In genomic region chr3R:19905932-19906439, dm6 we compare ENCODE assay signal across 5 fruit fly cellular contexts.
TF ChIP-seq lines count a peak whose summit lies in the region.

No protein-coding gene starts in this region.

- TF ChIP-seq CTCF in whole organism, embryonic (GFP tag; optimal IDR thresholded peaks at IDR 0.05; lab: Kevin White, UChicago): peak; percentile 25

TF ChIP-seq in whole organism, adult, 20 proteins besides CTCF, POLR2A, EP300 and RAD21 (continues in another document):
- TF ChIP-seq pad (GFP tag; optimal IDR thresholded peaks at IDR 0.05; lab: Kevin White, UChicago) (peak; percentile 53), cnc (optimal IDR thresholded peaks at IDR 0.05; lab: Kevin White, UChicago) (no peak), kay (GFP tag; lab: Kevin White, UChicago; ENCODE audit: borderline replicate concordance) (no peak), toe (GFP tag; optimal IDR thresholded peaks at IDR 0.05; lab: Kevin White, UChicago) (peak; percentile 24), Hr96 (GFP tag; optimal IDR thresholded peaks at IDR 0.05; lab: Kevin White, UChicago) (peak; percentile 73), Mnt (GFP tag; optimal IDR thresholded peaks at IDR 0.05; lab: Kevin White, UChicago) (peak; percentile 78), Clk (GFP tag; optimal IDR thresholded peaks at IDR 0.05; lab: Kevin White, UChicago) (peak; percentile 66), CG7101 (tag; optimal IDR thresholded peaks at IDR 0.05; lab: Kevin White, UChicago) (peak; percentile 88), CG7045 (GFP tag; optimal IDR thresholded peaks at IDR 0.05; lab: Kevin White, UChicago) (peak; percentile 70), ovo (GFP tag; optimal IDR thresholded peaks at IDR 0.05; lab: Kevin White, UChicago) (peak; percentile 51), CG1620 (GFP tag; optimal IDR thresholded peaks at IDR 0.05; lab: Kevin White, UChicago) (peak; percentile 67), CG5204 (GFP tag; optimal IDR thresholded peaks at IDR 0.05; lab: Kevin White, UChicago) (peak; percentile 85), CG11617 (GFP tag; optimal IDR thresholded peaks at IDR 0.05; lab: Kevin White, UChicago) (peak; percentile 85), CG33017 (tag; optimal IDR thresholded peaks at IDR 0.05; lab: Kevin White, UChicago) (peak; percentile 91), cic (GFP tag; optimal IDR thresholded peaks at IDR 0.05; lab: Kevin White, UChicago) (peak; percentile 73), Crg-1 (GFP tag; optimal IDR thresholded peaks at IDR 0.05; lab: Kevin White, UChicago) (peak; percentile 59), CG14711 (tag; optimal IDR thresholded peaks at IDR 0.05; lab: Kevin White, UChicago) (peak; percentile 75), tj (GFP tag; optimal IDR thresholded peaks at IDR 0.05; lab: Kevin White, UChicago) (peak; percentile 62)

TF ChIP-seq in whole organism, embryonic, 481 proteins besides CTCF, POLR2A, EP300 and RAD21 (continues in another document):
- TF ChIP-seq Vsx1 (GFP tag; optimal IDR thresholded peaks at IDR 0.05; lab: Kevin White, UChicago) (peak; percentile 23), CG32532 (GFP tag; IDR thresholded peaks at IDR 0.05; lab: Robert Waterston, UW) (peak; percentile 91), Max (GFP tag; optimal IDR thresholded peaks at IDR 0.05; lab: Kevin White, UChicago) (peak; percentile 47), TFAM (GFP tag; optimal IDR thresholded peaks at IDR 0.05; lab: Kevin White, UChicago) (no peak), nerfin-1 (tag; optimal IDR thresholded peaks at IDR 0.05; lab: Kevin White, UChicago) (peak; percentile 48), her (GFP tag; optimal IDR thresholded peaks at IDR 0.05; lab: Kevin White, UChicago) (peak; percentile 68), Deaf1 (tag; optimal IDR thresholded peaks at IDR 0.05; lab: Kevin White, UChicago) (peak; percentile 52), unpg (GFP tag; optimal IDR thresholded peaks at IDR 0.05; lab: Kevin White, UChicago) (peak; percentile 79), CG4282 (GFP tag; optimal IDR thresholded peaks at IDR 0.05; lab: Kevin White, UChicago) (peak; percentile 69), h (optimal IDR thresholded peaks at IDR 0.05; lab: Kevin White, UChicago) (no peak), chinmo (GFP tag; IDR thresholded peaks at IDR 0.05; lab: Robert Waterston, UW; ENCODE audit: partially characterized antibody) (peak; percentile 84; the same call in 2 of the 4 replicates), CG11085 (GFP tag; IDR thresholded peaks at IDR 0.05; lab: Robert Waterston, UW) (no peak), CG9817 (tag; optimal IDR thresholded peaks at IDR 0.05; lab: Kevin White, UChicago) (peak; percentile 66), Nf-YC (tag; optimal IDR thresholded peaks at IDR 0.05; lab: Kevin White, UChicago) (peak; percentile 64), CG6683 (GFP tag; optimal IDR thresholded peaks at IDR 0.05; lab: Kevin White, UChicago) (peak; percentile 37), CG2120 (GFP tag; optimal IDR thresholded peaks at IDR 0.05; lab: Kevin White, UChicago) (peak; percentile 94), usp (GFP tag; optimal IDR thresholded peaks at IDR 0.05; lab: Kevin White, UChicago) (no peak), nmo (GFP tag; optimal IDR thresholded peaks at IDR 0.05; lab: Kevin White, UChicago) (peak; percentile 49)

TF ChIP-seq in whole organism, prepupa, 60 proteins besides CTCF, POLR2A, EP300 and RAD21 (continues in another document):
- TF ChIP-seq CG34406 (GFP tag; optimal IDR thresholded peaks at IDR 0.05; lab: Kevin White, UChicago) (peak; percentile 86), CG11902 (GFP tag; optimal IDR thresholded peaks at IDR 0.05; lab: Kevin White, UChicago) (peak; percentile 87), CG8119 (GFP tag; IDR thresholded peaks at IDR 0.05; lab: Robert Waterston, UW) (peak; percentile 86), svp (GFP tag; lab: Kevin White, UChicago) (peak; percentile 98), CG8632 (GFP tag; optimal IDR thresholded peaks at IDR 0.05; lab: Kevin White, UChicago) (peak; percentile 83), fd59A (GFP tag; optimal IDR thresholded peaks at IDR 0.05; lab: Kevin White, UChicago) (peak; percentile 85), spab (GFP tag; optimal IDR thresholded peaks at IDR 0.05; lab: Kevin White, UChicago) (peak; percentile 86), Sox14 (GFP tag; optimal IDR thresholded peaks at IDR 0.05; lab: Kevin White, UChicago) (peak; percentile 89), CG16779 (tag; optimal IDR thresholded peaks at IDR 0.05; lab: Kevin White, UChicago) (peak; percentile 68), CG3032 (tag; optimal IDR thresholded peaks at IDR 0.05; lab: Kevin White, UChicago) (peak; percentile 81), CG1621 (tag; optimal IDR thresholded peaks at IDR 0.05; lab: Kevin White, UChicago) (peak; percentile 82), Gug (GFP tag; IDR thresholded peaks at IDR 0.05; lab: Robert Waterston, UW) (peak; percentile 81), cyc (GFP tag; optimal IDR thresholded peaks at IDR 0.05; lab: Kevin White, UChicago) (peak; percentile 91), OdsH (GFP tag; optimal IDR thresholded peaks at IDR 0.05; lab: Kevin White, UChicago) (peak; percentile 92), CG11762 (GFP tag; optimal IDR thresholded peaks at IDR 0.05; lab: Kevin White, UChicago; ENCODE audit: insufficient read depth) (peak; percentile 82), Met (GFP tag; optimal IDR thresholded peaks at IDR 0.05; lab: Kevin White, UChicago) (peak; percentile 87), Ets21C (GFP tag; optimal IDR thresholded peaks at IDR 0.05; lab: Kevin White, UChicago) (peak; percentile 89), net (GFP tag; optimal IDR thresholded peaks at IDR 0.05; lab: Kevin White, UChicago) (peak; percentile 86), Eip78C (GFP tag; lab: Kevin White, UChicago) (peak; percentile 95), esn (GFP tag; optimal IDR thresholded peaks at IDR 0.05; lab: Kevin White, UChicago) (peak; percentile 93)

TF ChIP-seq in whole organism, pupa, 21 proteins besides CTCF, POLR2A, EP300 and RAD21:
- peak; percentile 78 for TF ChIP-seq CG9948 (tag; optimal IDR thresholded peaks at IDR 0.05; lab: Kevin White, UChicago)
- TF ChIP-seq CG10348 (GFP tag; IDR thresholded peaks at IDR 0.05; lab: Robert Waterston, UW): no peak; the same call in 1 of the 2 replicates
- TF ChIP-seq fd96Ca (GFP tag; IDR thresholded peaks at IDR 0.05; lab: Robert Waterston, UW): peak; percentile 92
- peak; percentile 83 for TF ChIP-seq Pif1A (GFP tag; optimal IDR thresholded peaks at IDR 0.05; lab: Kevin White, UChicago)
- peak; percentile 82 for TF ChIP-seq CG34367 (tag; optimal IDR thresholded peaks at IDR 0.05; lab: Kevin White, UChicago)
- no peak; the same call in 1 of the 2 replicates for TF ChIP-seq rn (GFP tag; IDR thresholded peaks at IDR 0.05; lab: Robert Waterston, UW)
- TF ChIP-seq EcR (GFP tag; optimal IDR thresholded peaks at IDR 0.05; lab: Kevin White, UChicago): peak; percentile 49
- TF ChIP-seq Pif1B (GFP tag; optimal IDR thresholded peaks at IDR 0.05; lab: Kevin White, UChicago): peak; percentile 69
- TF ChIP-seq CG8159 (tag; optimal IDR thresholded peaks at IDR 0.05; lab: Kevin White, UChicago): peak; percentile 84
- peak; percentile 78 for TF ChIP-seq CG8301 (tag; optimal IDR thresholded peaks at IDR 0.05; lab: Kevin White, UChicago)
- peak; percentile 83 for TF ChIP-seq CG14655 (GFP tag; optimal IDR thresholded peaks at IDR 0.05; lab: Kevin White, UChicago)
- peak; percentile 94 for TF ChIP-seq CG4496 (GFP tag; IDR thresholded peaks at IDR 0.05; lab: Robert Waterston, UW)
- TF ChIP-seq CG15710 (tag; optimal IDR thresholded peaks at IDR 0.05; lab: Kevin White, UChicago): peak; percentile 85
- TF ChIP-seq gl (tag; optimal IDR thresholded peaks at IDR 0.05; lab: Kevin White, UChicago): peak; percentile 74
- peak; percentile 87 for TF ChIP-seq Snoo (tag; optimal IDR thresholded peaks at IDR 0.05; lab: Kevin White, UChicago)
- peak; percentile 78 for TF ChIP-seq CG17806 (tag; optimal IDR thresholded peaks at IDR 0.05; lab: Kevin White, UChicago)
- TF ChIP-seq CG32121 (GFP tag; IDR thresholded peaks at IDR 0.05; lab: Robert Waterston, UW): peak; percentile 91
- TF ChIP-seq D1 (tag; optimal IDR thresholded peaks at IDR 0.05; lab: Kevin White, UChicago): no peak
- peak; percentile 57 for TF ChIP-seq CG13204 (GFP tag; optimal IDR thresholded peaks at IDR 0.05; lab: Kevin White, UChicago)
- peak; percentile 77 for TF ChIP-seq CG12605 (GFP tag; IDR thresholded peaks at IDR 0.05; lab: Robert Waterston, UW)
- peak; percentile 83 for TF ChIP-seq Ets98B (GFP tag; IDR thresholded peaks at IDR 0.05; lab: Robert Waterston, UW)
TF ChIP-seq in whole organism, pupa: peak in this region for 18.

TF ChIP-seq in whole organism, wandering third instar larva, 38 proteins besides CTCF, POLR2A, EP300 and RAD21 (continues in another document):
- TF ChIP-seq Hnf4 (GFP tag; optimal IDR thresholded peaks at IDR 0.05; lab: Kevin White, UChicago): peak; percentile 92
- TF ChIP-seq tai (GFP tag; optimal IDR thresholded peaks at IDR 0.05; lab: Kevin White, UChicago): peak; percentile 89
- peak; percentile 92 for TF ChIP-seq Jra (GFP tag; optimal IDR thresholded peaks at IDR 0.05; lab: Kevin White, UChicago)
- TF ChIP-seq h (GFP tag; optimal IDR thresholded peaks at IDR 0.05; lab: Kevin White, UChicago): peak; percentile 95
- no peak for TF ChIP-seq Dfd (GFP tag; optimal IDR thresholded peaks at IDR 0.05; lab: Kevin White, UChicago)
- peak; percentile 96 for TF ChIP-seq ey (GFP tag; optimal IDR thresholded peaks at IDR 0.05; lab: Kevin White, UChicago)
- TF ChIP-seq woc (GFP tag; optimal IDR thresholded peaks at IDR 0.05; lab: Kevin White, UChicago): peak; percentile 75
- TF ChIP-seq Sp1 (GFP tag; optimal IDR thresholded peaks at IDR 0.05; lab: Kevin White, UChicago): peak; percentile 86
- peak; percentile 56 for TF ChIP-seq dsf (GFP tag; optimal IDR thresholded peaks at IDR 0.05; lab: Kevin White, UChicago; ENCODE audit: borderline replicate concordance)
- TF ChIP-seq CG9705 (GFP tag; optimal IDR thresholded peaks at IDR 0.05; lab: Kevin White, UChicago): peak; percentile 52
- TF ChIP-seq Abd-B (GFP tag; optimal IDR thresholded peaks at IDR 0.05; lab: Kevin White, UChicago): no peak
- no peak for TF ChIP-seq lola (GFP tag; optimal IDR thresholded peaks at IDR 0.05; lab: Kevin White, UChicago)
- peak; percentile 33 for TF ChIP-seq Rel (GFP tag; optimal IDR thresholded peaks at IDR 0.05; lab: Kevin White, UChicago)
- peak; percentile 87 for TF ChIP-seq Rel (tag; optimal IDR thresholded peaks at IDR 0.05; lab: Kevin White, UChicago)
- no peak for TF ChIP-seq CrebA (GFP tag; optimal IDR thresholded peaks at IDR 0.05; lab: Kevin White, UChicago; ENCODE audit: borderline replicate concordance)
- TF ChIP-seq sage (GFP tag; optimal IDR thresholded peaks at IDR 0.05; lab: Kevin White, UChicago): peak; percentile 55
- peak; percentile 95 for TF ChIP-seq br (GFP tag; optimal IDR thresholded peaks at IDR 0.05; lab: Kevin White, UChicago)
- no peak for TF ChIP-seq usp (GFP tag; optimal IDR thresholded peaks at IDR 0.05; lab: Kevin White, UChicago)
- no peak for TF ChIP-seq N (GFP tag; optimal IDR thresholded peaks at IDR 0.05; lab: Kevin White, UChicago)
- peak; percentile 86 for TF ChIP-seq psq (GFP tag; optimal IDR thresholded peaks at IDR 0.05; lab: Kevin White, UChicago)
- no peak for TF ChIP-seq brk (GFP tag; optimal IDR thresholded peaks at IDR 0.05; lab: Kevin White, UChicago)
- TF ChIP-seq Hr83 (GFP tag; optimal IDR thresholded peaks at IDR 0.05; lab: Kevin White, UChicago; ENCODE audit: poor library complexity, severe bottlenecking): peak; percentile 81
- peak; percentile 96 for TF ChIP-seq rgr (GFP tag; optimal IDR thresholded peaks at IDR 0.05; lab: Kevin White, UChicago)
